Worm (Caenorhabditis elegans) whole organism, L4 larva: Measurements from ENCODE around the gene ser-2.

Experiments
- F49E8.2 ChIP-seq: sonication (generic microtip); optimal IDR thresholded peaks from 2 replicates; lab custom pipeline; 2016; ENCODE audit warnings: missing compliant biosample characterization, mild to moderate bottlenecking, missing genetic modification characterization, borderline replicate concordance
- R02D3.7 ChIP-seq: fragments of 150-350 bp; sonication (generic microtip); optimal IDR thresholded peaks from 3 replicates; lab custom pipeline; 2014; ENCODE audit warnings: missing biosample characterization, missing genetic modification characterization
- T26A8.4 ChIP-seq: fragments of 200-800 bp; sonication (Bioruptor generic); IDR thresholded peaks from 2 replicates; pipeline ENCODE4 v1.3.6; 2022; ENCODE audit warnings: missing genetic modification characterization, missing compliant biosample characterization
- Y48G9A.11 ChIP-seq: fragments of 200-800 bp; sonication (Bioruptor generic); IDR thresholded peaks from 2 replicates; pipeline ENCODE4 v1.3.6; 2022; ENCODE audit warnings: missing genetic modification reagents, missing genetic modification characterization, missing compliant biosample characterization
- aha-1 ChIP-seq: fragments of 150-350 bp; peaks from one replicate; lab custom pipeline; 2014; ENCODE audit warnings: missing biosample characterization, missing genetic modification characterization
- ama-1 ChIP-seq: fragments of 150-350 bp; optimal IDR thresholded peaks from 2 replicates; lab custom pipeline; 2014; ENCODE audit warnings: inconsistent platforms, mixed read lengths
- ceh-62 ChIP-seq: sonication (generic microtip); optimal IDR thresholded peaks from 2 replicates; lab custom pipeline; 2017; ENCODE audit warnings: missing biosample characterization, missing genetic modification characterization
- ceh-82 ChIP-seq: sonication (generic microtip); optimal IDR thresholded peaks from 2 replicates; lab custom pipeline; 2017; ENCODE audit warnings: missing biosample characterization, missing genetic modification characterization
- daf-16 ChIP-seq, 3 experiments: sonication (generic microtip); optimal IDR thresholded peaks; 2 replicates each; lab custom pipeline; 2016 to 2017; ENCODE audit warnings: missing genetic modification characterization in 3 of 3, missing genetic modification reagents in 3 of 3, mild to moderate bottlenecking in 2 of 3, missing compliant biosample characterization in 2 of 3, missing biosample characterization in 1 of 3, moderate library complexity in 1 of 3
- dve-1 ChIP-seq: sonication (generic microtip); optimal IDR thresholded peaks from 2 replicates; lab custom pipeline; 2017; ENCODE audit warnings: antibody characterized with exemption, mild to moderate bottlenecking, missing genetic modification characterization, missing compliant biosample characterization; ENCODE audit not compliant: insufficient read depth
- hlh-11 ChIP-seq: fragments of 200-800 bp; sonication (Bioruptor generic); optimal IDR thresholded peaks from 2 replicates; lab custom pipeline; 2018; ENCODE audit warnings: mild to moderate bottlenecking, missing genetic modification characterization, missing compliant biosample characterization
- hlh-30 ChIP-seq: sonication (generic microtip); optimal IDR thresholded peaks from 2 replicates; lab custom pipeline; 2017; ENCODE audit warnings: antibody characterized with exemption, mild to moderate bottlenecking, missing genetic modification characterization, missing compliant biosample characterization; ENCODE audit not compliant: insufficient read depth
- hmg-1.1 ChIP-seq: fragments of 200-800 bp; sonication (Bioruptor generic); IDR thresholded peaks from 2 replicates; pipeline ENCODE4 v1.3.6; 2022; ENCODE audit warnings: missing genetic modification reagents, missing genetic modification characterization, missing compliant biosample characterization
- lin-39 ChIP-seq: fragments of 150-350 bp; optimal IDR thresholded peaks from 2 replicates; lab custom pipeline; 2014; ENCODE audit warnings: missing biosample characterization, missing genetic modification reagents, missing genetic modification characterization
- lsy-2 ChIP-seq, 2 experiments: fragments of 150-350 bp in 1 of 2; sonication (generic microtip) in 1 of 2; optimal IDR thresholded peaks; 2 replicates each; lab custom pipeline; 2014 to 2017; ENCODE audit warnings: missing biosample characterization in 2 of 2, missing genetic modification characterization in 2 of 2
- madf-9 ChIP-seq: fragments of 200-800 bp; sonication (Bioruptor generic); conservative IDR thresholded peaks from 2 replicates; pipeline ENCODE4 v1.3.6; 2022; ENCODE audit warnings: missing genetic modification reagents, missing genetic modification characterization, missing compliant biosample characterization
- mdl-1 ChIP-seq, 2 experiments: fragments of 150-350 bp in 1 of 2; sonication (generic microtip) in 1 of 2; optimal IDR thresholded peaks; 2 replicates each; lab custom pipeline; 2014 to 2017; ENCODE audit warnings: missing biosample characterization in 2 of 2, missing genetic modification characterization in 2 of 2
- mep-1 ChIP-seq: fragments of 150-350 bp; sonication (generic microtip); optimal IDR thresholded peaks from 3 replicates; lab custom pipeline; 2014; ENCODE audit warnings: missing biosample characterization, missing genetic modification characterization
- mes-2 ChIP-seq: sonication (generic microtip); optimal IDR thresholded peaks from 2 replicates; lab custom pipeline; 2016; ENCODE audit warnings: missing genotype, mild to moderate bottlenecking, missing genetic modification characterization, missing compliant biosample characterization; ENCODE audit not compliant: poor library complexity, severe bottlenecking
- mxl-3 ChIP-seq: fragments of 200-800 bp; sonication (Bioruptor generic); optimal IDR thresholded peaks from 2 replicates; lab custom pipeline; 2018; ENCODE audit warnings: mild to moderate bottlenecking, missing genetic modification characterization, missing compliant biosample characterization
- nhr-11 ChIP-seq: fragments of 150-350 bp; optimal IDR thresholded peaks from 2 replicates; lab custom pipeline; 2014; ENCODE audit warnings: missing biosample characterization, missing genetic modification characterization
- nhr-25 ChIP-seq: sonication (generic microtip); optimal IDR thresholded peaks from 2 replicates; lab custom pipeline; 2017; ENCODE audit warnings: missing genetic modification characterization, mild to moderate bottlenecking, missing compliant biosample characterization, antibody characterized with exemption, moderate library complexity, borderline replicate concordance; ENCODE audit not compliant: insufficient read depth
- nhr-28 ChIP-seq: fragments of 150-350 bp; optimal IDR thresholded peaks from 2 replicates; lab custom pipeline; 2014; ENCODE audit warnings: missing biosample characterization, missing genetic modification characterization
- nhr-41 ChIP-seq: fragments of 200-800 bp; sonication (Bioruptor generic); IDR thresholded peaks from 2 replicates; pipeline ENCODE4 v1.3.6; 2022; ENCODE audit warnings: missing genetic modification reagents, missing genetic modification characterization, missing compliant biosample characterization
- nhr-42 ChIP-seq: fragments of 200-800 bp; sonication (Bioruptor generic); IDR thresholded peaks from 2 replicates; pipeline ENCODE4 v1.3.6; 2022; ENCODE audit warnings: missing genetic modification characterization, missing compliant biosample characterization
- nhr-6 ChIP-seq: fragments of 150-350 bp; optimal IDR thresholded peaks from 2 replicates; lab custom pipeline; 2014; ENCODE audit warnings: missing biosample characterization, missing genetic modification characterization
- nhr-76 ChIP-seq: fragments of 150-350 bp; optimal IDR thresholded peaks from 2 replicates; lab custom pipeline; 2014; ENCODE audit warnings: missing biosample characterization, missing genetic modification characterization
- nhr-77 ChIP-seq: fragments of 150-350 bp; optimal IDR thresholded peaks from 2 replicates; lab custom pipeline; 2014; ENCODE audit warnings: missing biosample characterization, missing genetic modification characterization
- pha-4 ChIP-seq, 2 experiments: fragments of 150-350 bp in 1 of 2; fragments of 200-800 bp in 1 of 2; sonication (Bioruptor generic) in 1 of 2; IDR thresholded peaks in 1 of 2; optimal IDR thresholded peaks in 1 of 2; 2 replicates each; pipeline versions ENCODE4 v1.3.6 to Lab custom; 2014 to 2022; ENCODE audit warnings: missing genetic modification characterization in 2 of 2, missing genetic modification reagents in 2 of 2, missing biosample characterization in 1 of 2, missing compliant biosample characterization in 1 of 2
- rbr-2 ChIP-seq: sonication (generic microtip); optimal IDR thresholded peaks from 2 replicates; lab custom pipeline; 2016; ENCODE audit warnings: missing genotype, missing genetic modification characterization, missing compliant biosample characterization
- spr-3 ChIP-seq: fragments of 200-800 bp; sonication (Bioruptor generic); optimal IDR thresholded peaks from 2 replicates; lab custom pipeline; 2018; ENCODE audit warnings: mild to moderate bottlenecking, missing genetic modification characterization, missing compliant biosample characterization
- tra-1 ChIP-seq: fragments of 200-800 bp; sonication (Bioruptor generic); IDR thresholded peaks from 2 replicates; pipeline ENCODE4 v1.3.6; 2022; ENCODE audit warnings: missing genetic modification reagents, missing genetic modification characterization, missing compliant biosample characterization
- unc-130 ChIP-seq: sonication (generic microtip); optimal IDR thresholded peaks from 2 replicates; lab custom pipeline; 2016; ENCODE audit warnings: missing genetic modification reagents, missing genetic modification characterization, missing compliant biosample characterization
- unc-62 ChIP-seq, 3 experiments: fragments of 150-350 bp in 1 of 3; sonication (generic microtip); optimal IDR thresholded peaks in 2 of 3; peaks in 1 of 3; 1 replicate in 1 of 3; 2 replicates in 2 of 3; lab custom pipeline; 2014 to 2017; ENCODE audit warnings: missing biosample characterization in 3 of 3, missing genetic modification characterization in 3 of 3, missing genetic modification reagents in 3 of 3, missing genotype in 1 of 3
- vab-7 ChIP-seq: fragments of 200-800 bp; sonication (Bioruptor generic); IDR thresholded peaks from 2 replicates; pipeline ENCODE4 v1.3.6; 2022; ENCODE audit warnings: missing genetic modification reagents, missing genetic modification characterization, missing compliant biosample characterization
- ztf-11 ChIP-seq: fragments of 150-350 bp; optimal IDR thresholded peaks from 2 replicates; lab custom pipeline; 2014; ENCODE audit warnings: missing biosample characterization, missing genetic modification characterization
- ztf-7 ChIP-seq: fragments of 150-350 bp; optimal IDR thresholded peaks from 2 replicates; lab custom pipeline; 2014; ENCODE audit warnings: missing biosample characterization, missing genetic modification characterization

The ser-2 gene

DNA sequence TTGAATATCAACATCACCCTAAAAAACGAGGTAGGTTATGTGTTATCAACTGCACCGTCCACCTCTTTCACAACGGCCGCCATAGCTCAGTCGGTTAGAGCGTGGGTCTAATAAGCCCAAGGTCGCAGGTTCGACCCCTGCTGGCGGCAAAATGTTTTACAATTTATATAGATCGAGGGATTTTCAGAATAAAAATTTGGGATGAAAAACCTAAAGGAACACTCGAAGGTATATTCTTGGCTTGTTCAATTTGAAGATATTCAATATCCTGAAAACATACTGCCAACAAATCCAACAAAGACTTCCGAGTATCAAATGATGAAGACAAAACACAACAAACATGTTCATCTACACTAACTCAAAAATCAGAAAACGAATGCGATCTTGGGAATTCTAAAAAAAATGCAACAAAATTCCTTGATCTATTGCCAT lies 5.4 kb downstream of the ser-2 start (continued):
- TF ChIP-seq vab-7 (GFP tag; lab: Robert Waterston, UW) = peak; percentile 86
- 0 out of 2 replicates have a peak, but pooled peaks have one; percentile 28 for TF ChIP-seq Y48G9A.11 (GFP tag; lab: Robert Waterston, UW)
- TF ChIP-seq nhr-76 (tag; lab: Kevin White, UChicago) = no peak
- no peak for TF ChIP-seq ceh-62
- TF ChIP-seq rbr-2 = peak; percentile 39
- TF ChIP-seq T26A8.4 (GFP tag; lab: Robert Waterston, UW) = no peak
- no peak for TF ChIP-seq lsy-2 (tag; optimal IDR thresholded peaks at IDR 0.05; lab: Kevin White, UChicago)
- no peak for TF ChIP-seq ceh-82 (tag; lab: Kevin White, UChicago)
- TF ChIP-seq unc-130 (GFP tag; lab: Kevin White, UChicago) = peak; percentile 45

DNA sequence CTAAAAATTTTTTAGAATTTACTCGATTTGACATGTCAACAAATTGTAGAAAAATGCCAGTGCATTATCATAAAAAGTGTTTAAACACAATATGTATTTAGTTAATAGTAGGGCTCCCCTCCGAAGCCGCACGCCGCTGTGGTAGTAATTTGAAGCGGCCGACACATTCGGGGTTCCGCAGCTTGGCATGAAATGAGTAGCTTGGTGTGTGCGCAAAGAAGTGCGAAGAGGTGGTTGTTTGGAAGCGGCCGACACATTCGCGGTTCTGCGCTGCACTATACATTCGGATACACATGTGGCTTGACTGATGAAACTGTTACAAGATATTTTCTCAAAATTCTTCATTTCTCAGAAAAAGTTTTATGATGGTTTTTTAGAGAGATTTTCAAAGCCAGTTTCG lies 17.2 kb downstream of the ser-2 start:
- TF ChIP-seq unc-62 (GFP tag; optimal IDR thresholded peaks at IDR 0.05 in 1 of 2; lab: Kevin White, UChicago) (no peak), unc-62 (tag; optimal IDR thresholded peaks at IDR 0.05; lab: Kevin White, UChicago) (no peak), aha-1 (tag; lab: Kevin White, UChicago) (peak; percentile 61)

DNA sequence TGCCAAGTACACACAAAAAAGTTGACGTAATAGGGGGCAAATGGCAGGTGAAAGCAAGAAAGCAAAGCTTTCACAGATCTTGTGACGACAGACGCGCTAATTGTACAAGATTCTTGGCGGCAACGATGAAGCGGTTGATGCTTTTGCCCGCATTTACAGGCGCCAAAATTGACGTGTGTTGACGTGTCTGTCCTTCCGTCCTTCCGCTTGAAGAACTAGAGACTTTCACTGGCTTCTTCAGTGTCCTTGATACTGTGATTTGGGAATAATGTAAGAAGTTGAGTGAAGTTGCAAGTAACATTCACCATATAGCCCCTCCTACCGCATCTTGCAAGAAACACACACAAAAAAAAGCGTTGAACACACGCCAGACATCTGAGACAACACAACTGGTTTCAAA lies 19.0 kb downstream of the ser-2 start, which contains the start of gene jud-4:
TSS of gene jud-4 (plus strand) at position 376 of the 400 bp plus-strand sequence.
- no peak for TF ChIP-seq mdl-1 (tag; optimal IDR thresholded peaks at IDR 0.05; lab: Kevin White, UChicago)
- TF ChIP-seq lin-39 = no peak
- TF ChIP-seq ama-1 = no peak
- no peak for TF ChIP-seq unc-62 (GFP tag; optimal IDR thresholded peaks at IDR 0.05 in 1 of 2; lab: Kevin White, UChicago)
- no peak for TF ChIP-seq unc-62 (tag; optimal IDR thresholded peaks at IDR 0.05; lab: Kevin White, UChicago)
- no peak for TF ChIP-seq nhr-42 (GFP tag; lab: Robert Waterston, UW)
- 0 out of 2 replicates have a peak, but pooled peaks have one; percentile 27 for TF ChIP-seq nhr-41 (GFP tag; lab: Robert Waterston, UW)

DNA sequence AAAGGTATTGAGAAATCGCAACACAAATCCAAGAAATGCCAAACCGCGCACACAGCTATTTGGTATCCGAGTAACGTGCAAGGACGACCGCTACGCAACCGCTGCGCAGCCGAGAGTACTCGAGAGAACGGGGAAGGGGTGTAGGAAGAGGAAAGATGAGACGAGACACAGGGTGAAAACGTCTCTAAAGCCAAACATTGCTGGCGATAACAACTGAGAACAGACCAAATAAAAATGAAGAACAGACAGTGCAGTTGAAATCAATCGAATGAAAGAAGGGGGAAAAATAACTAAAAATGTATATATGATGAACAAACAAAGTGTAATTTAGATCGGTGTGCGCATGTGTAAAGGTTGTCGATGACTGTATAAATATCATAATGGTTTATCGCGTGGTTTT lies 21.5 kb downstream of the ser-2 start:
- TF ChIP-seq hlh-11 (tag; lab: Kevin White, UChicago) (peak; percentile 61), hlh-30 (tag; lab: Kevin White, UChicago) (peak; percentile 64), nhr-11 (tag; lab: Kevin White, UChicago) (peak; percentile 9), mxl-3 (GFP tag; lab: Kevin White, UChicago) (peak; percentile 42), nhr-25 (tag; lab: Kevin White, UChicago) (peak; percentile 1), nhr-77 (no peak), daf-16 (GFP tag; optimal IDR thresholded peaks at IDR 0.05; lab: Kevin White, UChicago) (no peak), daf-16 (tag; optimal IDR thresholded peaks at IDR 0.05; lab: Kevin White, UChicago) (peak; percentile 26), nhr-6 (tag; lab: Kevin White, UChicago) (peak; percentile 41), spr-3 (no peak), mdl-1 (tag; optimal IDR thresholded peaks at IDR 0.05; lab: Kevin White, UChicago) (peak in 1 of 2 experiments; percentile 59), ztf-11 (tag; lab: Kevin White, UChicago) (no peak), ama-1 (no peak), F49E8.2 (tag; lab: Kevin White, UChicago) (no peak), nhr-28 (tag; lab: Kevin White, UChicago) (peak; percentile 25), dve-1 (tag; lab: Kevin White, UChicago) (peak; percentile 43), tra-1 (no peak), aha-1 (tag; lab: Kevin White, UChicago) (peak; percentile 28), ztf-7 (tag; lab: Kevin White, UChicago) (peak; percentile 39), pha-4 (GFP tag; IDR thresholded peaks at IDR 0.05; lab: Robert Waterston, UW) (no peak), pha-4 (tag; optimal IDR thresholded peaks at IDR 0.05; lab: Kevin White, UChicago) (no peak), mep-1 (tag; lab: Kevin White, UChicago) (peak; percentile 61), hmg-1.1 (0 out of 2 replicates have a peak, but pooled peaks have one; percentile 25), mes-2 (peak; percentile 26), madf-9 (no peak), unc-62 (GFP tag; optimal IDR thresholded peaks at IDR 0.05 in 1 of 2; lab: Kevin White, UChicago) (peak in 1 of 2 experiments; percentile 97), unc-62 (tag; optimal IDR thresholded peaks at IDR 0.05; lab: Kevin White, UChicago) (no peak), lsy-2 (tag; optimal IDR thresholded peaks at IDR 0.05; lab: Kevin White, UChicago) (peak in 1 of 2 experiments; percentile 24), nhr-41 (GFP tag; lab: Robert Waterston, UW) (no peak), R02D3.7 (tag; lab: Kevin White, UChicago) (no peak)
